Fruit fly (Drosophila melanogaster): ENCODE measurements around the gene CG9643.

The CG9643 gene

dm6 chr2L:2999113-2999512, 20.0 kb upstream of the CG9643 start, which contains the start of gene Ccdc85 (continued):
- TF ChIP-seq GATAd (GFP tag; optimal IDR thresholded peaks at IDR 0.05) (no peak), dmrt93B (GFP tag; optimal IDR thresholded peaks at IDR 0.05) (no peak), Vsx2 (GFP tag; optimal IDR thresholded peaks at IDR 0.05; ENCODE audit: partially characterized antibody) (peak; percentile 60), tai (GFP tag; optimal IDR thresholded peaks at IDR 0.05) (no peak), psq (GFP tag; optimal IDR thresholded peaks at IDR 0.05) (no peak), Hnf4 (GFP tag; optimal IDR thresholded peaks at IDR 0.05) (no peak), dsf (GFP tag; optimal IDR thresholded peaks at IDR 0.05; ENCODE audit: borderline replicate concordance) (no peak), Abd-B (GFP tag; optimal IDR thresholded peaks at IDR 0.05) (no peak), Myc (optimal IDR thresholded peaks at IDR 0.05) (peak; percentile 40), Jra (GFP tag; optimal IDR thresholded peaks at IDR 0.05) (peak; percentile 28), CrebA (GFP tag; optimal IDR thresholded peaks at IDR 0.05; ENCODE audit: borderline replicate concordance) (no peak), woc (GFP tag; optimal IDR thresholded peaks at IDR 0.05) (no peak), ey (GFP tag; optimal IDR thresholded peaks at IDR 0.05) (no peak), Hr78 (GFP tag; optimal IDR thresholded peaks at IDR 0.05) (no peak)

dm6 chr2L:2993702-2994101, 14.6 kb upstream of the CG9643 start:
- no peak for TF ChIP-seq OdsH (GFP tag; optimal IDR thresholded peaks at IDR 0.05)
- TF ChIP-seq Vsx2 (GFP tag; optimal IDR thresholded peaks at IDR 0.05; ENCODE audit: partially characterized antibody): no peak
- no peak for TF ChIP-seq brk (GFP tag; optimal IDR thresholded peaks at IDR 0.05)
- TF ChIP-seq Dfd (GFP tag; optimal IDR thresholded peaks at IDR 0.05): no peak
- TF ChIP-seq dsf (GFP tag; optimal IDR thresholded peaks at IDR 0.05; ENCODE audit: borderline replicate concordance): no peak
- no peak for TF ChIP-seq sv (GFP tag; optimal IDR thresholded peaks at IDR 0.05)
- no peak for TF ChIP-seq jim (GFP tag; optimal IDR thresholded peaks at IDR 0.05)
- TF ChIP-seq sage (GFP tag; optimal IDR thresholded peaks at IDR 0.05): no peak
- TF ChIP-seq Hnf4 (GFP tag; optimal IDR thresholded peaks at IDR 0.05): no peak

dm6 chr2L:2993236-2993635, 14.1 kb upstream of the CG9643 start:
- no peak for TF ChIP-seq foxo (GFP tag; optimal IDR thresholded peaks at IDR 0.05)
- no peak for TF ChIP-seq Vsx2 (GFP tag; optimal IDR thresholded peaks at IDR 0.05; ENCODE audit: partially characterized antibody)
- no peak for TF ChIP-seq jim (GFP tag; optimal IDR thresholded peaks at IDR 0.05)
- no peak for TF ChIP-seq Abd-B (GFP tag; optimal IDR thresholded peaks at IDR 0.05)
- no peak for TF ChIP-seq dl (GFP tag; optimal IDR thresholded peaks at IDR 0.05; ENCODE audit: insufficient read depth in 1 of 2, partially characterized antibody in 2 of 2)
- no peak for TF ChIP-seq Myc (optimal IDR thresholded peaks at IDR 0.05)
- TF ChIP-seq sv (GFP tag; optimal IDR thresholded peaks at IDR 0.05): no peak
- no peak for TF ChIP-seq GATAd (GFP tag; optimal IDR thresholded peaks at IDR 0.05)
- no peak for TF ChIP-seq br (GFP tag; optimal IDR thresholded peaks at IDR 0.05)
- TF ChIP-seq brk (GFP tag; optimal IDR thresholded peaks at IDR 0.05): no peak
- no peak for TF ChIP-seq psq (GFP tag; optimal IDR thresholded peaks at IDR 0.05)
- no peak for TF ChIP-seq CrebA (GFP tag; optimal IDR thresholded peaks at IDR 0.05; ENCODE audit: borderline replicate concordance)
- TF ChIP-seq sage (GFP tag; optimal IDR thresholded peaks at IDR 0.05): no peak
- no peak for TF ChIP-seq Jra (GFP tag; optimal IDR thresholded peaks at IDR 0.05)
- no peak for TF ChIP-seq Hr83 (GFP tag; optimal IDR thresholded peaks at IDR 0.05; ENCODE audit: poor library complexity, severe bottlenecking)
- no peak for TF ChIP-seq dmrt93B (GFP tag; optimal IDR thresholded peaks at IDR 0.05)
- TF ChIP-seq woc (GFP tag; optimal IDR thresholded peaks at IDR 0.05): no peak
- no peak for TF ChIP-seq Rel (GFP tag; optimal IDR thresholded peaks at IDR 0.05)
- TF ChIP-seq Rel (tag; optimal IDR thresholded peaks at IDR 0.05): no peak
- no peak for TF ChIP-seq h (GFP tag; optimal IDR thresholded peaks at IDR 0.05)
- no peak for TF ChIP-seq Dfd (GFP tag; optimal IDR thresholded peaks at IDR 0.05)

dm6 chr2L:2992664-2993174, 13.6 kb upstream of the CG9643 start, which contains the start of the genes okr and CG3558:
TSS of gene okr (minus strand) at chr2L:2992759.
TSS of gene CG3558 (plus strand) at chr2L:2992870.
- TF ChIP-seq brk (GFP tag; optimal IDR thresholded peaks at IDR 0.05) (no peak), dl (GFP tag; optimal IDR thresholded peaks at IDR 0.05; ENCODE audit: insufficient read depth in 1 of 2, partially characterized antibody in 2 of 2) (no peak), lola (GFP tag; optimal IDR thresholded peaks at IDR 0.05) (no peak), ey (GFP tag; optimal IDR thresholded peaks at IDR 0.05) (no peak), Dfd (GFP tag; optimal IDR thresholded peaks at IDR 0.05) (no peak), Rel (GFP tag; optimal IDR thresholded peaks at IDR 0.05) (no peak), Rel (tag; optimal IDR thresholded peaks at IDR 0.05) (peak; percentile 2), sv (GFP tag; optimal IDR thresholded peaks at IDR 0.05) (peak; percentile 2), GATAd (GFP tag; optimal IDR thresholded peaks at IDR 0.05) (no peak), Myc (optimal IDR thresholded peaks at IDR 0.05) (peak; percentile 16), HLH106 (tag; optimal IDR thresholded peaks at IDR 0.05) (no peak), woc (GFP tag; optimal IDR thresholded peaks at IDR 0.05) (no peak), CG9705 (GFP tag; optimal IDR thresholded peaks at IDR 0.05) (peak; percentile 1)
